Worm (Caenorhabditis elegans): ENCODE measurements around the gene egl-4.

- TF ChIP-seq dao-5 (tag; optimal IDR thresholded peaks at IDR 0.05) (no peak), W03F9.2 (tag; optimal IDR thresholded peaks at IDR 0.05) (no peak)
Measured at ce11 chrIV:1916247-1916646, 68.4 kb downstream of the egl-4 start.

Data from whole organism, L4/young adult.